Fruit fly (Drosophila melanogaster) whole organism, wandering third instar larva: ENCODE results near the gene CG8202.
A peak's percentile ranks its signal among the peaks of the same experiment; 100 is the strongest.

ENCODE experiments used
- Abd-B ChIP-seq: fragments of >200 bp; optimal IDR thresholded peaks from 2 replicates; lab custom pipeline; 2017; ENCODE audit warnings: missing biosample characterization, missing genetic modification characterization
- CG32264 ChIP-seq: fragments of 200-800 bp; sonication (Bioruptor generic); optimal IDR thresholded peaks from 2 replicates; lab custom pipeline; 2016; ENCODE audit warnings: missing biosample characterization, missing genetic modification characterization
- CrebA ChIP-seq: fragments of 200-800 bp; sonication (Bioruptor generic); optimal IDR thresholded peaks from 2 replicates; lab custom pipeline; 2016; ENCODE audit warnings: missing biosample characterization, mild to moderate bottlenecking, missing genetic modification characterization, borderline replicate concordance
- Dfd ChIP-seq: fragments of >200 bp; optimal IDR thresholded peaks from 2 replicates; lab custom pipeline; 2017; ENCODE audit warnings: missing biosample characterization, missing genetic modification characterization
- Dif ChIP-seq: fragments of 200-275, 200-300 bp; sonication (Bioruptor generic); optimal IDR thresholded peaks from 2 replicates; lab custom pipeline; 2018; ENCODE audit warnings: missing biosample characterization, missing genetic modification characterization; ENCODE audit not compliant: partially characterized antibody
- GATAd ChIP-seq: sonication (Bioruptor generic); optimal IDR thresholded peaks from 2 replicates; lab custom pipeline; 2016; ENCODE audit warnings: missing biosample characterization, missing genetic modification characterization
- HLH106 ChIP-seq: fragments of 200-800 bp; optimal IDR thresholded peaks from 3 replicates; lab custom pipeline; 2019; ENCODE audit warnings: missing biosample characterization, mild to moderate bottlenecking, missing genetic modification characterization, moderate library complexity
- Hnf4 ChIP-seq: fragments of 200-800 bp; sonication (Bioruptor generic); optimal IDR thresholded peaks from 2 replicates; lab custom pipeline; 2016; ENCODE audit warnings: missing biosample characterization, mild to moderate bottlenecking, missing genetic modification characterization
- Hr78 ChIP-seq: fragments of >200 bp; optimal IDR thresholded peaks from 2 replicates; lab custom pipeline; 2017; ENCODE audit warnings: missing biosample characterization, missing genetic modification characterization
- Hr83 ChIP-seq: fragments of 200-300 bp; sonication (Bioruptor generic); optimal IDR thresholded peaks from 2 replicates; lab custom pipeline; 2016; ENCODE audit warnings: missing biosample characterization, mild to moderate bottlenecking, missing genetic modification characterization, moderate library complexity; ENCODE audit not compliant: poor library complexity, severe bottlenecking
- Jra ChIP-seq: sonication (Bioruptor generic); optimal IDR thresholded peaks from 2 replicates; lab custom pipeline; 2016; ENCODE audit warnings: missing biosample characterization, missing genetic modification characterization
- Mio ChIP-seq: sonication (Bioruptor generic); optimal IDR thresholded peaks from 2 replicates; lab custom pipeline; 2016; ENCODE audit warnings: missing biosample characterization, missing genetic modification characterization
- Myc ChIP-seq: fragments of >200 bp; optimal IDR thresholded peaks from 2 replicates; lab custom pipeline; 2017
- N ChIP-seq: fragments of >200 bp; optimal IDR thresholded peaks from 2 replicates; lab custom pipeline; 2018; ENCODE audit warnings: missing biosample characterization, missing external identifiers, missing genetic modification characterization
- OdsH ChIP-seq: fragments of 200-800 bp; sonication (Bioruptor generic); optimal IDR thresholded peaks from 2 replicates; lab custom pipeline; 2016; ENCODE audit warnings: missing biosample characterization, mild to moderate bottlenecking, missing genetic modification characterization
- Rel ChIP-seq, 2 experiments: fragments of 200-800 bp; sonication (Bioruptor generic) in 1 of 2; optimal IDR thresholded peaks; 2 replicates in 1 of 2; 3 replicates in 1 of 2; lab custom pipeline; 2016 to 2019; ENCODE audit warnings: mild to moderate bottlenecking in 2 of 2, missing biosample characterization in 2 of 2, missing genetic modification characterization in 2 of 2, moderate library complexity in 1 of 2
- Sp1 ChIP-seq: fragments of 200-800 bp; sonication (Bioruptor generic); optimal IDR thresholded peaks from 3 replicates; lab custom pipeline; 2019; ENCODE audit warnings: missing biosample characterization, mild to moderate bottlenecking, missing genetic modification characterization, moderate library complexity
- Vsx2 ChIP-seq: fragments of 200-300, 225-300 bp; sonication (Bioruptor generic); optimal IDR thresholded peaks from 2 replicates; lab custom pipeline; 2018; ENCODE audit warnings: missing biosample characterization, missing genetic modification characterization; ENCODE audit not compliant: partially characterized antibody
- brk ChIP-seq: fragments of 200-800 bp; sonication (Bioruptor generic); optimal IDR thresholded peaks from 2 replicates; lab custom pipeline; 2016; ENCODE audit warnings: missing biosample characterization, mild to moderate bottlenecking, missing genetic modification characterization
- dmrt93B ChIP-seq: fragments of 200-800 bp; sonication (Bioruptor generic); optimal IDR thresholded peaks from 2 replicates; lab custom pipeline; 2018; ENCODE audit warnings: missing biosample characterization, mild to moderate bottlenecking, missing genetic modification characterization
- ey ChIP-seq: fragments of 200-800 bp; sonication (Bioruptor generic); optimal IDR thresholded peaks from 2 replicates; lab custom pipeline; 2016; ENCODE audit warnings: missing biosample characterization, missing genetic modification characterization
- foxo ChIP-seq, 2 experiments: fragments of 200-800 bp; sonication (Bioruptor generic); optimal IDR thresholded peaks; 2 replicates in 1 of 2; 3 replicates in 1 of 2; lab custom pipeline; 2016 to 2017; ENCODE audit warnings: missing biosample characterization in 2 of 2, missing genetic modification characterization in 2 of 2
- fru ChIP-seq: fragments of 200-800 bp; sonication (Bioruptor generic); optimal IDR thresholded peaks from 3 replicates; lab custom pipeline; 2016; ENCODE audit warnings: missing biosample characterization, mild to moderate bottlenecking, missing genetic modification characterization
- h ChIP-seq: fragments of 200-800 bp; sonication (Bioruptor generic); optimal IDR thresholded peaks from 3 replicates; lab custom pipeline; 2016; ENCODE audit warnings: missing biosample characterization, mild to moderate bottlenecking, missing genetic modification characterization
- jim ChIP-seq: fragments of 175-275, 200-325 bp; sonication (Bioruptor generic); optimal IDR thresholded peaks from 2 replicates; lab custom pipeline; 2016; ENCODE audit warnings: missing biosample characterization, mild to moderate bottlenecking, missing genetic modification characterization
- sage ChIP-seq: fragments of 200-800 bp; sonication (Bioruptor generic); optimal IDR thresholded peaks from 2 replicates; lab custom pipeline; 2016; ENCODE audit warnings: missing biosample characterization, mild to moderate bottlenecking, missing genetic modification characterization
- sv ChIP-seq: fragments of 200-800 bp; sonication (Bioruptor generic); optimal IDR thresholded peaks from 3 replicates; lab custom pipeline; 2016; ENCODE audit warnings: missing biosample characterization, missing genetic modification characterization
- woc ChIP-seq: sonication (Bioruptor generic); optimal IDR thresholded peaks from 2 replicates; lab custom pipeline; 2016; ENCODE audit warnings: missing biosample characterization, mild to moderate bottlenecking, missing genetic modification characterization

CG8202 gene

DNA sequence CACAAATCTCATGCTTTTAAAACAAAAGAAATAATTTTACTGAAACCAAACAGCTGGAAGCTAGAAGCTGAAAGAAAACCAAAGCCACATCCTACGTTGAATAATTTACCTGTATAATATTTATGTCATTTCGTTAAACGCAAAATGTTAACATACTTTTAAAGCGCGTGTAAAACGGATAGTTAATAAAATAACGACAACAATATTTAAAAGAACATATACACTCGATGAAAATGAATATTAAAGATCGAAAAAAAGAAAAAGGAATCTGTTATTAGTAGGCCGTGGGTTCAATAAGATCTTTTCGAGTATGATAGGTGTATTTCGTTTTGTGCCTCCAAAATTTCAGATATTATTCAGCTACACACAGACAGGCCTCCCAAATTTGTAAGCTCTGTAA lies 10.8 kb upstream of the CG8202 start, which contains the start of gene CG8136:
CG8136 (plus strand) TSS at position 301 of the 400 bp plus-strand sequence.
- no peak for TF ChIP-seq h (GFP tag; lab: Kevin White, UChicago)
- TF ChIP-seq Hnf4 (GFP tag; lab: Kevin White, UChicago) = no peak
- TF ChIP-seq jim (GFP tag; lab: Kevin White, UChicago) = no peak
- no peak for TF ChIP-seq Hr83 (GFP tag; lab: Kevin White, UChicago)
- TF ChIP-seq Mio = no peak
- no peak for TF ChIP-seq OdsH (GFP tag; lab: Kevin White, UChicago)
- no peak for TF ChIP-seq Sp1 (GFP tag; lab: Kevin White, UChicago)
- TF ChIP-seq GATAd (GFP tag; lab: Kevin White, UChicago) = no peak
- no peak for TF ChIP-seq sage
- TF ChIP-seq ey = no peak
- no peak for TF ChIP-seq N
- TF ChIP-seq Abd-B (GFP tag; lab: Kevin White, UChicago) = no peak
- TF ChIP-seq fru (GFP tag; lab: Kevin White, UChicago) = no peak
- TF ChIP-seq Jra = no peak
- TF ChIP-seq Dif = no peak
- no peak for TF ChIP-seq Rel (GFP tag; optimal IDR thresholded peaks at IDR 0.05; lab: Kevin White, UChicago)
- TF ChIP-seq Rel (tag; optimal IDR thresholded peaks at IDR 0.05; lab: Kevin White, UChicago) = no peak
- no peak for TF ChIP-seq CrebA (GFP tag; lab: Kevin White, UChicago)
- TF ChIP-seq HLH106 (tag; lab: Kevin White, UChicago) = no peak
- TF ChIP-seq Myc (lab: Kevin White, UChicago) = no peak
- TF ChIP-seq sv = no peak

- no peak for TF ChIP-seq Rel (GFP tag; optimal IDR thresholded peaks at IDR 0.05; lab: Kevin White, UChicago)
- TF ChIP-seq Rel (tag; optimal IDR thresholded peaks at IDR 0.05; lab: Kevin White, UChicago) = peak; percentile 77
- no peak for TF ChIP-seq OdsH (GFP tag; lab: Kevin White, UChicago)
Observed at dm6 chr3R:8722962-8723548, 8.8 kb upstream of the CG8202 start, which contains the start of gene nom. Gene nom (plus strand): TSS chr3R:8723174.

dm6 chr3R:8725179-8725578 lies 6.7 kb upstream of the CG8202 start, which contains the start of gene ouib:
Gene ouib (plus strand): TSS chr3R:8725479.
- TF ChIP-seq Hr83 (GFP tag; lab: Kevin White, UChicago) (no peak), OdsH (GFP tag; lab: Kevin White, UChicago) (no peak), Hr78 (GFP tag; lab: Kevin White, UChicago) (no peak), woc (GFP tag; lab: Kevin White, UChicago) (no peak)

DNA sequence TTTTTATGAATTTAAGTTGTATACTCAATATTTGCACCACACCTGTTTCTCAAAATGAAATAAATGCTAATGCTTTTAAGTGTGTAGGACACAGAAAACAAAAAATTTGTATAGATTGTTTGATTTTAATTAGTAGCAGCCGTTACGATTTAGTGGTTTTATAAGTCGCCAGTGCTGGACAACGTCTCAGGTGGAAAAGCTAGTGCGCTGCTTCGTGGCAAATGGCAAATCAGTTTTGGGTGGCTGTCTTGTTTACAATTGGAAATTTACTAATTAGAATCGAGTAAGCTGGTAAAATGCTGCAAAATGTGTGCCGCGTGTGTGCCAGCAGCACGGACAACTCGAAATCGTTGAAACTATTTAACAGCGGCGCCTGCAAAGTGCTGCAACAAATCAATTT lies 5.3 kb upstream of the CG8202 start, which contains the start of gene CG8159:
CG8159 (plus strand) TSS at position 223 of the 400 bp plus-strand sequence.
- TF ChIP-seq ey (peak; percentile 18), OdsH (GFP tag; lab: Kevin White, UChicago) (peak; percentile 1), Hnf4 (GFP tag; lab: Kevin White, UChicago) (no peak), Hr83 (GFP tag; lab: Kevin White, UChicago) (peak; percentile 79), GATAd (GFP tag; lab: Kevin White, UChicago) (no peak), Rel (GFP tag; optimal IDR thresholded peaks at IDR 0.05; lab: Kevin White, UChicago) (no peak), Rel (tag; optimal IDR thresholded peaks at IDR 0.05; lab: Kevin White, UChicago) (peak; percentile 97)
- TF ChIP-seq, all 38 proteins: peak for 4

dm6 chr3R:8729542-8729941 lies 2.3 kb upstream of the CG8202 start, which contains the start of gene ranshi:
Gene ranshi (minus strand): TSS chr3R:8729693.
- TF ChIP-seq ey (no peak), foxo (GFP tag; optimal IDR thresholded peaks at IDR 0.05; lab: Kevin White, UChicago) (no peak), Hnf4 (GFP tag; lab: Kevin White, UChicago) (no peak), dmrt93B (GFP tag; lab: Kevin White, UChicago) (no peak), CrebA (GFP tag; lab: Kevin White, UChicago) (no peak), brk (GFP tag; lab: Kevin White, UChicago) (no peak), Hr78 (GFP tag; lab: Kevin White, UChicago) (no peak), Sp1 (GFP tag; lab: Kevin White, UChicago) (no peak), Rel (GFP tag; optimal IDR thresholded peaks at IDR 0.05; lab: Kevin White, UChicago) (no peak), Rel (tag; optimal IDR thresholded peaks at IDR 0.05; lab: Kevin White, UChicago) (no peak), sv (no peak), Vsx2 (GFP tag; lab: Kevin White, UChicago) (no peak), CG32264 (GFP tag; lab: Kevin White, UChicago) (no peak), HLH106 (tag; lab: Kevin White, UChicago) (no peak), Dfd (GFP tag; lab: Kevin White, UChicago) (no peak), h (GFP tag; lab: Kevin White, UChicago) (no peak), woc (GFP tag; lab: Kevin White, UChicago) (no peak), Jra (no peak), fru (GFP tag; lab: Kevin White, UChicago) (no peak)
- TF ChIP-seq, all 38 proteins: peak for 0
